Fruit fly (Drosophila melanogaster): Measurements from ENCODE around the gene CG12204.

DNA sequence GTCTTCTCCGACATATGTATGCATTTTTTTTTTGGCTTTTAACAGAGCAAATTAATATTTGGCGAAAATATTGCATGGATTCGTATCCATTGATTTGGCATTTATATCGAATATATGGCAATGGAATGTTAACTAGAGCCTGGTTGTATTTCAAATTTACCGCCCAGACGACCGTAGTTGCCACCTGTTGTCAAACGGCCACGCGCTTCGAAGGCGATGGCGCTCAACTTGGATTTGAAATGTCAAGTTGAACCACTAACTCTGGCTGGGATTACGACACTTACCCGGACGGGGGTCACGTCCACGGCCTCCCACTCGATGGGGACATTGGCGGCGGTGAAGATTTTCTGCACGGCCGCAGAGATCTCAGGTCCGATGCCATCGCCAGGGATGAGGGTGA lies 26.2 kb upstream of the CG12204 start:
- TF ChIP-seq Lpt (GFP tag; optimal IDR thresholded peaks at IDR 0.05) = no peak
- no peak for TF ChIP-seq CG31627 (GFP tag; optimal IDR thresholded peaks at IDR 0.05)
- TF ChIP-seq CG9139 (GFP tag; optimal IDR thresholded peaks at IDR 0.05) = no peak
- no peak for TF ChIP-seq Sox14 (GFP tag; optimal IDR thresholded peaks at IDR 0.05)
- TF ChIP-seq ss (GFP tag; optimal IDR thresholded peaks at IDR 0.05) = no peak
- TF ChIP-seq CG8119 (GFP tag; IDR thresholded peaks at IDR 0.05) = no peak
- no peak for TF ChIP-seq acj6 (GFP tag; optimal IDR thresholded peaks at IDR 0.05)
- no peak for TF ChIP-seq OdsH (GFP tag; optimal IDR thresholded peaks at IDR 0.05)
- TF ChIP-seq fkh (GFP tag; optimal IDR thresholded peaks at IDR 0.05) = no peak
- TF ChIP-seq Met (GFP tag; optimal IDR thresholded peaks at IDR 0.05) = no peak
- no peak for TF ChIP-seq Eip93F (GFP tag; optimal IDR thresholded peaks at IDR 0.05)
- TF ChIP-seq lz (GFP tag; optimal IDR thresholded peaks at IDR 0.05) = no peak
